Fruit fly (Drosophila melanogaster) whole organism, prepupa: ENCODE data around the gene CG15446.

Experiments used
- Blimp-1 ChIP-seq: fragments of 200-800 bp; sonication (Bioruptor generic); optimal IDR thresholded peaks from 3 replicates; lab custom pipeline; 2017; ENCODE audit warnings: missing biosample characterization, missing genetic modification characterization, mild to moderate bottlenecking, moderate library complexity, missing genetic modification reagents
- CG10669 ChIP-seq: fragments of 200-800 bp; sonication (Bioruptor generic); optimal IDR thresholded peaks from 3 replicates; lab custom pipeline; 2018; ENCODE audit warnings: missing biosample characterization, mild to moderate bottlenecking, missing genetic modification characterization, moderate library complexity
- CG11294 ChIP-seq: fragments of 200-800 bp; sonication (Bioruptor generic); IDR thresholded peaks from 2 replicates; pipeline ENCODE4 v1.3.6; 2022; ENCODE audit warnings: missing biosample characterization, missing genetic modification characterization
- CG11762 ChIP-seq: fragments of 200-800 bp; sonication (Bioruptor generic); optimal IDR thresholded peaks from 3 replicates; lab custom pipeline; 2016; ENCODE audit warnings: missing biosample characterization, missing genetic modification characterization; ENCODE audit not compliant: insufficient read depth
- CG11902 ChIP-seq: fragments of 200-800 bp; sonication (Bioruptor generic); optimal IDR thresholded peaks from 3 replicates; lab custom pipeline; 2016; ENCODE audit warnings: missing biosample characterization, missing genetic modification characterization
- CG15336 ChIP-seq: fragments of 200-800 bp; sonication (Bioruptor generic); IDR thresholded peaks from 2 replicates; pipeline ENCODE4 v1.3.6; 2022; ENCODE audit warnings: missing biosample characterization, missing genetic modification characterization
- CG1621 ChIP-seq: fragments of 200-800 bp; sonication (Bioruptor generic); optimal IDR thresholded peaks from 3 replicates; lab custom pipeline; 2018; ENCODE audit warnings: missing biosample characterization, mild to moderate bottlenecking, missing genetic modification characterization
- CG3032 ChIP-seq: fragments of 200-800 bp; optimal IDR thresholded peaks from 2 replicates; lab custom pipeline; 2019; ENCODE audit warnings: missing biosample characterization, mild to moderate bottlenecking, missing genetic modification characterization, moderate library complexity
- CG32006 ChIP-seq: fragments of 200-800 bp; sonication (Bioruptor generic); optimal IDR thresholded peaks from 3 replicates; lab custom pipeline; 2017; ENCODE audit warnings: missing biosample characterization, mild to moderate bottlenecking, missing genetic modification characterization
- CG34406 ChIP-seq: fragments of 200-800 bp; sonication (Bioruptor generic); optimal IDR thresholded peaks from 3 replicates; lab custom pipeline; 2016; ENCODE audit warnings: missing biosample characterization, missing genetic modification characterization
- CG3919 ChIP-seq: fragments of 200-800 bp; sonication (Bioruptor generic); optimal IDR thresholded peaks from 3 replicates; lab custom pipeline; 2016; ENCODE audit warnings: missing biosample characterization, missing genetic modification characterization
- CG6276 ChIP-seq: fragments of 200-800 bp; sonication (Bioruptor generic); optimal IDR thresholded peaks from 2 replicates; lab custom pipeline; 2017; ENCODE audit warnings: missing biosample characterization, mild to moderate bottlenecking, missing genetic modification characterization
- CG6808 ChIP-seq: fragments of 200-800 bp; sonication (Bioruptor generic); optimal IDR thresholded peaks from 3 replicates; lab custom pipeline; 2017; ENCODE audit warnings: missing biosample characterization, missing genetic modification characterization, mild to moderate bottlenecking, moderate library complexity, missing genetic modification reagents
- CG7368 ChIP-seq: fragments of 200-800 bp; sonication (Bioruptor generic); optimal IDR thresholded peaks from 3 replicates; lab custom pipeline; 2016; ENCODE audit warnings: missing biosample characterization, missing genetic modification characterization
- CG8319 ChIP-seq: fragments of 200-800 bp; sonication (Bioruptor generic); optimal IDR thresholded peaks from 3 replicates; lab custom pipeline; 2016; ENCODE audit warnings: missing biosample characterization, missing genetic modification characterization
- CG8632 ChIP-seq: fragments of 200-800 bp; sonication (Bioruptor generic); optimal IDR thresholded peaks from 3 replicates; lab custom pipeline; 2016; ENCODE audit warnings: missing biosample characterization, missing genetic modification characterization
- Eip93F ChIP-seq: fragments of 200-800 bp; sonication (Bioruptor generic); optimal IDR thresholded peaks from 2 replicates; lab custom pipeline; 2016; ENCODE audit warnings: missing biosample characterization, mild to moderate bottlenecking, missing genetic modification characterization
- Ets21C ChIP-seq: fragments of 200-800 bp; sonication (Bioruptor generic); optimal IDR thresholded peaks from 3 replicates; lab custom pipeline; 2016; ENCODE audit warnings: missing biosample characterization, missing genetic modification characterization
- Hr39 ChIP-seq: fragments of 200-800 bp; sonication (Bioruptor generic); optimal IDR thresholded peaks from 2 replicates; lab custom pipeline; 2016; ENCODE audit warnings: missing biosample characterization, missing genetic modification characterization
- Hr4 ChIP-seq: fragments of 200-800 bp; sonication (Bioruptor generic); optimal IDR thresholded peaks from 3 replicates; lab custom pipeline; 2016; ENCODE audit warnings: missing biosample characterization, missing genetic modification characterization
- Lpt ChIP-seq: fragments of 200-800 bp; sonication (Bioruptor generic); optimal IDR thresholded peaks from 3 replicates; lab custom pipeline; 2016; ENCODE audit warnings: missing biosample characterization, missing genetic modification characterization
- Met ChIP-seq: fragments of 200-800 bp; sonication (Bioruptor generic); optimal IDR thresholded peaks from 3 replicates; lab custom pipeline; 2016; ENCODE audit warnings: missing biosample characterization, missing genetic modification characterization
- Smox ChIP-seq: fragments of 200-800 bp; sonication (Bioruptor generic); optimal IDR thresholded peaks from 3 replicates; lab custom pipeline; 2016; ENCODE audit warnings: missing biosample characterization, missing genetic modification characterization
- Sox14 ChIP-seq: fragments of 200-800 bp; sonication (Bioruptor generic); optimal IDR thresholded peaks from 3 replicates; lab custom pipeline; 2016; ENCODE audit warnings: missing biosample characterization, missing genetic modification characterization
- Sox15 ChIP-seq: fragments of 200-800 bp; sonication (Bioruptor generic); optimal IDR thresholded peaks from 3 replicates; lab custom pipeline; 2016; ENCODE audit warnings: missing biosample characterization, missing genetic modification characterization
- achi ChIP-seq: fragments of 200-800 bp; sonication (Bioruptor generic); optimal IDR thresholded peaks from 3 replicates; lab custom pipeline; 2016; ENCODE audit warnings: missing biosample characterization, missing genetic modification characterization
- acj6 ChIP-seq: fragments of 200-800 bp; sonication (Bioruptor generic); optimal IDR thresholded peaks from 3 replicates; lab custom pipeline; 2016; ENCODE audit warnings: missing biosample characterization, missing genetic modification characterization
- cyc ChIP-seq: fragments of 200-800 bp; sonication (Bioruptor generic); optimal IDR thresholded peaks from 3 replicates; lab custom pipeline; 2016; ENCODE audit warnings: missing biosample characterization, missing genetic modification characterization
- esn ChIP-seq: fragments of 200-800 bp; sonication (Bioruptor generic); optimal IDR thresholded peaks from 2 replicates; lab custom pipeline; 2016; ENCODE audit warnings: missing biosample characterization, mild to moderate bottlenecking, missing genetic modification characterization, moderate library complexity
- fd59A ChIP-seq: fragments of 200-800 bp; sonication (Bioruptor generic); optimal IDR thresholded peaks from 2 replicates; lab custom pipeline; 2017; ENCODE audit warnings: missing biosample characterization, mild to moderate bottlenecking, missing genetic modification characterization, missing genetic modification reagents
- fkh ChIP-seq: fragments of 200-800 bp; sonication (Bioruptor generic); optimal IDR thresholded peaks from 3 replicates; lab custom pipeline; 2017; ENCODE audit warnings: missing biosample characterization, mild to moderate bottlenecking, missing genetic modification characterization, moderate library complexity
- lz ChIP-seq: fragments of 200-800 bp; sonication (Bioruptor generic); optimal IDR thresholded peaks from 3 replicates; lab custom pipeline; 2016; ENCODE audit warnings: missing biosample characterization, missing genetic modification characterization
- net ChIP-seq: fragments of 200-800 bp; sonication (Bioruptor generic); optimal IDR thresholded peaks from 3 replicates; lab custom pipeline; 2016; ENCODE audit warnings: missing biosample characterization, missing genetic modification characterization
- salr ChIP-seq, 2 experiments: fragments of 200-800 bp; sonication (Bioruptor generic); optimal IDR thresholded peaks; 3 replicates each; lab custom pipeline; 2016 to 2018; ENCODE audit warnings: missing biosample characterization in 2 of 2, missing genetic modification characterization in 2 of 2, mild to moderate bottlenecking in 1 of 2
- spab ChIP-seq: fragments of 200-800 bp; sonication (Bioruptor generic); optimal IDR thresholded peaks from 2 replicates; lab custom pipeline; 2017; ENCODE audit warnings: missing biosample characterization, mild to moderate bottlenecking, missing genetic modification characterization, missing genetic modification reagents
- ss ChIP-seq, 2 experiments: fragments of 200-800 bp; sonication (Bioruptor generic); optimal IDR thresholded peaks; 2 replicates in 1 of 2; 3 replicates in 1 of 2; lab custom pipeline; 2017 to 2018; ENCODE audit warnings: mild to moderate bottlenecking in 2 of 2, missing biosample characterization in 2 of 2, missing genetic modification characterization in 2 of 2, moderate library complexity in 1 of 2
- topi ChIP-seq: fragments of 200-800 bp; sonication (Bioruptor generic); optimal IDR thresholded peaks from 3 replicates; lab custom pipeline; 2016; ENCODE audit warnings: missing biosample characterization, missing genetic modification characterization
- vri ChIP-seq: fragments of 200-800 bp; sonication (Bioruptor generic); optimal IDR thresholded peaks from 3 replicates; lab custom pipeline; 2016; ENCODE audit warnings: missing biosample characterization, mild to moderate bottlenecking, missing genetic modification characterization

The CG15446 gene

dm6 chrX:21116864-21117464, 15.0 kb upstream of the CG15446 start, which contains the start of the genes unc and CG15445 (continued):
- TF ChIP-seq cyc (GFP tag; lab: Kevin White, UChicago) = peak; percentile 11

DNA sequence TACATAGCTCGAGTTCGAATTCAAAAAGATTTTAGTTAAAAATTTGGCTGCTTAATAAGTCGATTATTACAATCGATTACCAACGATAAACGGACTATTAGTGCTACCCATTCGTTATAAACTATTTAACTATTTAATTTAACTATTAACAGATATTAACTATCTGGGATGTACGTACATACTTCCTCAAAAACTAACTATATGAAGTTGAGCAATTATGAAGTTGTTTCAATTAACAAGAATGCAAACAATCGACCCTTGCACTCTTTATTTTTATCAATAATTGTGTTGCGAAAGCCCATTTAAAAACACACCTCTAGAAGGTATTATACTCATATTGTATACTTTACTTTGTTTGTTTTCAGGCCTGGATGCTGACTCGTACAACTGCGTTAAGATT, 4.3 kb upstream of the CG15446 start, which contains the start of gene CG1503:
TSS of gene CG1503 (minus strand) at position 101 of the 400 bp plus-strand sequence.
- no peak for TF ChIP-seq CG10669 (GFP tag; lab: Kevin White, UChicago)
- TF ChIP-seq CG6808 (GFP tag; lab: Kevin White, UChicago) = no peak
- no peak for TF ChIP-seq Lpt (GFP tag; lab: Kevin White, UChicago)
- no peak for TF ChIP-seq Blimp-1
- TF ChIP-seq CG34406 (GFP tag; lab: Kevin White, UChicago) = no peak
- no peak for TF ChIP-seq CG11294
- TF ChIP-seq CG8319 = no peak

DNA sequence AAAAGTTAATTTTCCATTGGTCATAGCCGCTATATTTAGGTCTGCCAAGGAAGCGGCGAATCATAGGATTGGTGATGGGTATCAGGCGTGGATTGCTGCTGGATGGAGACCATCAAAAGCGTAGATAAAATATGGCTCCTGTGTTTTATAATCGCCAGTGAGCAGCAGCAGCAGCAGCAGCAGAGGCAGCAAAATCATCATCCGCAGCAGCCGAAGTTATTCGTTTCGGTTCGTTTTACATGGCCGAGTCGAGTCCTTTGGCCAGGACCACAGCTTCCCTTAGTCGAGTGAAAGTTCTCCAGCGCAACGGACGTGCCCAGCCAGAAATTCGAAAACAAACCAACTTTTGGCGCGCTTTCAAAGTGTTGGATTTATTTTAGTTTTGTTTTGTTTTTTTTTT, 8.5 kb downstream of the CG15446 start, which contains the start of gene stg1:
TSS of gene stg1 (plus strand) at position 301 of the 400 bp plus-strand sequence.
- TF ChIP-seq fd59A (GFP tag; lab: Kevin White, UChicago) (no peak), achi (GFP tag; lab: Kevin White, UChicago) (no peak), CG6276 (GFP tag; lab: Kevin White, UChicago) (no peak), Blimp-1 (no peak), CG8632 (no peak), CG7368 (no peak), ss (GFP tag; optimal IDR thresholded peaks at IDR 0.05; lab: Kevin White, UChicago) (no peak), esn (GFP tag; lab: Kevin White, UChicago) (no peak), CG3032 (tag; lab: Kevin White, UChicago) (no peak)

- TF ChIP-seq Met (no peak), CG11902 (GFP tag; lab: Kevin White, UChicago) (no peak)
- TF ChIP-seq, all 60 proteins: peak for 0
These were observed 18.8 kb downstream of the CG15446 start for dm6 chrX:21083246-21083645.

DNA sequence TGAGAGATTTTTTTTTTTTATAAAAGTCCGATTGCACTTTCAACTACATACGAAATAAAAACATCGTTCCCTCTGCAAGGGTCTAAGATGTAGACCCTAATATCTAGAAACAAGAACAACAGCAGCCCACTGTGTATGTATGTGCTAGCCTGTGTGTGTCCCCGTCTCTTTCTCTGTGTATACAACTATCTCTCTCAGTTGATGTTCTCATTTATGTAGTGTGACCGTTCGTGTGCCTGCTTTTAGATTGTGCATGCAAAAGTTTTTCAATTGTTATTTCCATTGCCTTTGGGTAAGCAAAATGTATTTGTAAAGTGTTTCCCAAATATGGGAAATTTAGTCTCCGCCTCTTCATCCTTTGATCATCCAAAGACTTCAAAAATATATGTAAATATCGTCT, 21.7 kb downstream of the CG15446 start:
- TF ChIP-seq CG8319 (no peak), ss (GFP tag; optimal IDR thresholded peaks at IDR 0.05; lab: Kevin White, UChicago) (no peak), CG11762 (GFP tag; lab: Kevin White, UChicago) (no peak), CG10669 (GFP tag; lab: Kevin White, UChicago) (no peak)

- TF ChIP-seq Sox15 (GFP tag; lab: Kevin White, UChicago) (peak; percentile 24), CG8632 (peak; percentile 32), spab (GFP tag; lab: Kevin White, UChicago) (no peak), Sox14 (GFP tag; lab: Kevin White, UChicago) (peak; percentile 73), Ets21C (GFP tag; lab: Kevin White, UChicago) (peak; percentile 63), ss (GFP tag; optimal IDR thresholded peaks at IDR 0.05; lab: Kevin White, UChicago) (peak in 1 of 2 experiments; percentile 29), net (GFP tag; lab: Kevin White, UChicago) (peak; percentile 78), CG15336 (GFP tag; lab: Robert Waterston, UW) (peak; percentile 83), topi (GFP tag; lab: Kevin White, UChicago) (peak; percentile 49), CG8319 (peak; percentile 3), CG7368 (peak; percentile 29), acj6 (GFP tag; lab: Kevin White, UChicago) (peak; percentile 62), Eip93F (no peak), achi (GFP tag; lab: Kevin White, UChicago) (peak; percentile 66), CG10669 (GFP tag; lab: Kevin White, UChicago) (peak; percentile 45), CG3919 (GFP tag; lab: Kevin White, UChicago) (peak; percentile 66), Hr39 (peak; percentile 73), vri (peak; percentile 31), salr (GFP tag; optimal IDR thresholded peaks at IDR 0.05; lab: Kevin White, UChicago) (peak; percentile 11 to 26), Lpt (GFP tag; lab: Kevin White, UChicago) (peak; percentile 76), fkh (GFP tag; lab: Kevin White, UChicago) (peak; percentile 52), Smox (GFP tag; lab: Kevin White, UChicago) (peak; percentile 67), CG32006 (GFP tag; lab: Kevin White, UChicago) (peak; percentile 79), Blimp-1 (no peak), lz (GFP tag; lab: Kevin White, UChicago) (peak; percentile 65), CG11294 (peak; percentile 63), Hr4 (GFP tag; lab: Kevin White, UChicago) (peak; percentile 73), CG11902 (GFP tag; lab: Kevin White, UChicago) (peak; percentile 27), CG1621 (tag; lab: Kevin White, UChicago) (no peak), CG3032 (tag; lab: Kevin White, UChicago) (peak; percentile 33)
These were observed 27.7 kb downstream of the CG15446 start for dm6 chrX:21074329-21074708.
